Fruit fly (Drosophila melanogaster): ENCODE results near the gene CG31269.
A peak's percentile ranks its signal among the peaks of the same experiment; 100 is the strongest.

Gene CG31269

DNA sequence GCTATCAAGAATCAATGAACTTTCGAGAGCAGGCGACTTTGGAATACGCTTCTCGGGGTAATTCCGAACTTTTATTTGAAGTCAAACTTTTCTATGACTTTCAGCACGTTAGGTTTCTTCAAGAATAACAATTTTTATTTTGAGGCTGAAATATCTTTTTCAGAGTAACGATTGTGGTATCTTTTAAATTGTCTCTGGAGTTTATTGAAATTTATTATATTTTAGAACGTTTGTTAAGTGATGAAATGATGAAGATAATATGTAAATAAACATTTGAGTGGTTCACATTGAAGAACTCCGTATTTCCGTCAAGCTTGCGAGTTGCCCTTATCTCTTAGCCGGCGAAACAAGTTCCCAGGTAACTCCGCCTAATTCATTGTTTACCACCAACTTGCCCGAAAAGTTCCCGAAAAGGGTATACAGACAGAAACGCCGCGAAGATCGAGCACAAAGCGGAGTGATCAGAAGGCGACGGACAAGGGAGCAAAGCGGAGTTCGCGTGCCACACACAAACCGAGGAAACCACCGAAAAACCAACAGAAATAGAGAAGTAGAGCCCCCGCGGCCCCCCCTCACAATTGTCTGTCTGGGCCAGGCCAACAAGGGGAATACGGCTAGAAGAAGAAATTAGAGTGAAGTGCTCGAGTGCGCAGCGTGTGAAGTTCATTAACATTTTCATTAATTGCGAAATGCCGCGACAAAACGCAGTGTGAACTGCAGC lies 9.2 kb upstream of the CG31269 start:
- no peak for TF ChIP-seq CG17801 (GFP tag; optimal IDR thresholded peaks at IDR 0.05; ENCODE audit: partially characterized antibody)

DNA sequence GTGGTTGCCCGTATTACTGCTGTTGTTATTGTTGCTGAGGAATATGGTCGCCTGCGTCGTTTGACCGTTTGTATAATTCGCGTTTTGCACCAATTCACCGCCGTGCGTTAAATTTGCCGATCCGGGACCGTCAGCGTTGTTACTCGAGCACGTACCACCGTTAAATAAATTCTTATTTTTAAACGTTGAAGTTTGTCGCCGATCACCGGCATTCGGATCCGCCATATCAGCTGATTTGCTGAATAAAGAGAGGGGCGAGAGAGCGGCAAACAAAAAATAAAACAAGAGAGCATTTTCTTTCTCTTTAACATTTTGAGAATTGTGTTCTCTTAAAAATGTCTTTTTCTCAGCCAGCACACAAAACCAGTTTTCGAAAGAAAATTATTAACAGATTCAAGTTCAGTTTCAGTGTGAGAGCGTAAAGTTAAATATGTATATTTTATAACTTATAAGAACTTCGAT lies 8.0 kb upstream of the CG31269 start:
- TF ChIP-seq CG17801 (GFP tag; optimal IDR thresholded peaks at IDR 0.05; ENCODE audit: partially characterized antibody) = peak; percentile 56

DNA sequence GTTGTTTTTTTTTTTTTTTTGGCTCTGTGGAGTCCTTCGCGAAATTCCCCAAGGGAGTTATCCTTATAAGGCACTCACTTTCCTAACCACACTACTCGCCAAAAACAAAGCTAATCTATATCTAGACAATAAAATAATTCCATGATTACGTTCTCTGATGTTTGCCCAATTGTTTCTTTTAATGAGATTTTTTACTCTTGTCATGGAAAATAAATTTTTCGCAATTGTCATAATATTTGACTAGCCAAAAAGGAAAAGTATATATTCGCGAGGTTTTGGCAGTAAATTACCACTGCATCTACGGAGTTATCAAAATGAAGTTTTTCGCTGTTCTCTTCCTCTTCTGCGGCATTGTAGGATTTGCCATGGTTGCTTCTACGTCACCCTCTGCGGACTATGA lies 6.8 kb upstream of the CG31269 start, which contains the start of gene CG34278:
TSS of gene CG34278 (plus strand) at position 301 of the 400 bp plus-strand sequence.
- no peak for TF ChIP-seq CG17801 (GFP tag; optimal IDR thresholded peaks at IDR 0.05; ENCODE audit: partially characterized antibody)

DNA sequence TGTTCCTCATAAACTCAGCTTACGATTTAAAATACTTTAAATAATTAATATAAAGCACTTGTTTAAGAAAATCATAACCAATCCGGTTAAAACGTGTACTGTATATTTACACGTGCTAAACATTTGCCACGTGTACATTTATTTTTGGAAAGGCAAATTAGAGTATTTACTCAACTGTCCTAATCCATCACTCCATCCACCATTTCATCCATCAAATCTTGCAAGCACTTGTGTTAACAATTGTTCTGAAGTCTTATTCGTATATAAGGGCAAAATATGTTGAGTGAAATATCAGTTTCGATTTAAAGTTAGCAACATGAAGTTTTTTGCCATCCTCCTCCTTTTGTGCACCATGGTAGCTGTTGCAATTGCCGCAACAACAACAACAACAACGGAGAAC lies 5.6 kb upstream of the CG31269 start, which contains the start of gene CG42779:
TSS of gene CG42779 (plus strand) at position 301 of the 400 bp plus-strand sequence.
- no peak for TF ChIP-seq CG17801 (GFP tag; optimal IDR thresholded peaks at IDR 0.05; ENCODE audit: partially characterized antibody)

DNA sequence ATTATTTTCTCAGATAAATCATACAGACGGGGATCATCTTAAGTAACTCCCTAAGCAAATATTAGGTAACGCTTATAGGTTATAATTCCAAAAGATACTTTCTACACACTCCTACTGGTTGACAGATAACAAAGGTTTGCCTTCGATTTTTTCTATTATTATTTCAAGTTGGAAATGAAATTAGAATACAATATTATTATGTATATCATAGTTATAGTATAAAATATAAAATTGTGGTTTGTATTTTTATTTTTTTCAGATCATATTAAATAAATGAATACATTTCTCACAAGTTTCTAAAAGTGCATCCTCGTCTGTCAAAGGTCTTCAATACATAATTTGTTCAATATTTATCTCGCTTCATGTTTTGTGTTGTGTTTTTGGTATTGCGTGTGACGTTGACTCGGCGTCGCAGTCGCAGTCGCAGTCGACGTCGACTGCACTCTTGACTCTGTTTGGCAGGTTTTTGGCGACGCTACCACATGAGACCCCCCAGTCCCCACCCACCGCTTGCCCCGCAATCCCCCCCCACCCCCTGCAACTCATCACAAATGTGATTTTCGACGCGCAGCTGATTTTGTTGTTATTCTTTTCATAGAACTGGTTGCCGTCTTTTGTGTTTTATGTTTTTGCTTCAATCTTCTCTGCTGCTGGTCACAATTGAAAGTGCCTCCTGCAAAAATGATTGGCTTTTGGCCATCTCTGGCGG lies 4.0 kb upstream of the CG31269 start:
- TF ChIP-seq CG17801 (GFP tag; optimal IDR thresholded peaks at IDR 0.05; ENCODE audit: partially characterized antibody) = no peak

DNA sequence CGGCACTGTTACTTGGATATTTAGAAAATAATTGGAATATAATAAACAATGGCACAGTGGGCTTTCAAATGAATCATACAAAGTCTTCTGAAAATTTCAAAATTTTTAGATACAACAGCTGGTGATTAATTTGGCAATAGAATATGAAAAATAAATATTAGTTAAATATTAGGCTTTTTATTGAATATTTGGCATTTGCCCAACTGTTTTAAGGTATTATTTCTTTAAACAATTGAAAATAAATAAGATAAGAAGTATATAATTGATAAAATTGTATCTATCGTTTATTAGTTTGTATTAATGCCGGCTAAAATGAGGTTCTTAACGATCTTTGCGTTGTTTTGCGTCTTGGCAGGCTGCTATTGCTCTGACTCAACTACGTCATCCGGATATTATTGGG lies 2.7 kb upstream of the CG31269 start, which contains the start of gene CG45079:
TSS of gene CG45079 (plus strand) at position 301 of the 400 bp plus-strand sequence.
- no peak for TF ChIP-seq CG17801 (GFP tag; optimal IDR thresholded peaks at IDR 0.05; ENCODE audit: partially characterized antibody)

DNA sequence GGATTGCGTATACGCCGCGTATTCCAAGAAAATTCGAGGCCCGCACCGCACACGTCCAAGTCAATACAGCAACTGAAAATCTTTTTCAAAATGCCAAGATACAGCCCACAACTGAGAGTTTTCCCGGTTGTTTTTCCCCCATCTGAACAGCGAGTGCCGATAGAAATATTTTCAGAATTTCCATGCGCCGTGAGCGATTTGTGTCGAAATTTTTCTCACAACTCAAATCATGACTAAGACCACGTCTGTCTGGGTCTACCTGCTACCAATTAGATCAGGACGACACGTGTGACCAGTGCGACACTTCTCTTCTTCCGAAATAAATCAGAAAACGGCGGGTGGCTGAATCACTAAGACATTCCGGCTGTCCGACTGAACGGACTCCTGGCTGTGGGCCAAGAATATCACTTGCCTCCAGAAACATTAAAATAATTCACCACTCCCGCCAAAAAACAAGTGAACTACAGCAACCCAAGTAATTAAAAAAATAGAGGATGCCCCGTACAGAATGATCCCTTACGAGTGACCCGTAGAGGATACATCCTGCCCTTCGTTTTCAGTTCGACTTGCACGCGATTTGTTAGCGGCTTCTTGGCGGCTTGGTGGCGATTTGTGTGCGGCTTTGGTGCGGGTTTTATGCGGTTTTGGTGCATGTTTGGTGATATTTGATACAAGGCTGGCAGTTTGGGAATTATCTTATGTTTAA lies 1.4 kb upstream of the CG31269 start, which contains the start of gene cher:
TSS of gene cher (minus strand) at position 51 of the 706 bp plus-strand sequence.
- no peak for TF ChIP-seq CG17801 (GFP tag; optimal IDR thresholded peaks at IDR 0.05; ENCODE audit: partially characterized antibody)

DNA sequence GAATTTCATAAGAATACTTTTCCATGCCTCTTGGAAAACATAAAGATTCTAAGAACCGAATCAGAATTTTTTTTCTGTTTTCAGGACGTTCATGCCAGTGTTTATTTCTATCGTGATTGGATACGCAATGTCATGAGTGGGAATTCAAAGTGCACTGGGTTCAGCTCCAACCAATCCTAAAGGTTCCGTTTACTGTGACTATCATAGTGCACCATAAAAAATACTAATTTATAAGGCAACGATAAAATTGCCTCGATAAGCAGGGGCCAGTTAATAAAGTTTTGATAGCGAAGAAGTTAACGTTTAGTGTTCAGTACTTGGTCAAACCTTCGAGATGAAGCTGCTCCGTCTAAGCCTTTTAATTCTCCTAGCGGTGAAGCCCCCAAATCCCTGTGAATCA lies 986 bp downstream of the CG31269 start, which contains the start of gene CG31265:
TSS of gene CG31265 (plus strand) at position 301 of the 400 bp plus-strand sequence.
- TF ChIP-seq CG17801 (GFP tag; optimal IDR thresholded peaks at IDR 0.05; ENCODE audit: partially characterized antibody) = no peak

DNA sequence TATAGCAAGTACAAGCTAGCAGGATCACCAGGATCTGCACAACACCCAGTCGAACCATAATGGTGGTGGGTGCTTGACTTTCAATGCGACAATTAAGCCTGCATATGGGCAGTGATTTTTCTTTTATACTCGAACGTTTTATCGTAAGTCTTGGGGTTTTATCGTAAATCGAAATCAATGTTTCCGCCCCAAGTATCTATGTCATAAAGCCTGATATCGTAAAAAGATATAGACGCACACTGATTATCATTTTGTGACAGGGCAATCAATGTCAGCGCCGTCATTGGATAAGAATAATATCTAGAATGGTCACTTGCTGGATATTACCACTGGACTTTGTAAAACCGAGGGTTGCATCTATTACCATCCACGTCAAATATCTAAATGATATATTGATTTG lies 3.4 kb downstream of the CG31269 start, which contains the start of gene CG17475:
TSS of gene CG17475 (minus strand) at position 101 of the 400 bp plus-strand sequence.
- TF ChIP-seq CG17801 (GFP tag; optimal IDR thresholded peaks at IDR 0.05; ENCODE audit: partially characterized antibody) = no peak

DNA sequence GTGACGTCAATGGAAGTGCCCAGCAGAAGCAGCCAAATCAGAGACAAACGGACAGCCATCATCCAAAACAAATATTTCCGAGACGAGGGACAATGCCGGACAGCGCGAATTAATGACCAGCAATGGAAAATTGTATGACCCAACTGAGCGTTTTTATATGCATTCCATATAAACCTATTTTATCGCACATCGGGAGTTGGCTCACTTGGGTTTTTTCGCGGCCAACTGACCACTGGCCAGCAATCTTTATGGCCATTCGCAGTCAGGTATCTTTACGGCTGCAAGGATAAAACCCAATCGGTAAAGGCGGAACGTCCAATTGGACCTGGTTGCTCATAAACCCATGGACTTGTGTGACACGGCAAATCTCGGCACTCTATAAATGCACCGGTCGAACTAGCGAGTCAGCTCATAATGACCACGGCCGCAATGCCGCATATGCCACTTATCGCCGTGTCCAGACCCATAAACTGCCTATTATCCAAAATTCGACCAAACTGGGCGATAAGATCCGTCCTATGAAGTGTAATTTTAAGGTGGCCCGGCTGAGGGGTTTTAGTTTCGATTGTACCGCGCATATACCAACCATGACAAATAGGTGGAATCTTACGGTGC lies 5.3 kb downstream of the CG31269 start, which contains the start of the genes CG4053 and CG31266:
TSS of gene CG4053 (minus strand) at position 101 of the 615 bp plus-strand sequence.
TSS of gene CG31266 (plus strand) at position 565 of the 615 bp plus-strand sequence.
- TF ChIP-seq CG17801 (GFP tag; optimal IDR thresholded peaks at IDR 0.05; ENCODE audit: partially characterized antibody) = no peak

DNA sequence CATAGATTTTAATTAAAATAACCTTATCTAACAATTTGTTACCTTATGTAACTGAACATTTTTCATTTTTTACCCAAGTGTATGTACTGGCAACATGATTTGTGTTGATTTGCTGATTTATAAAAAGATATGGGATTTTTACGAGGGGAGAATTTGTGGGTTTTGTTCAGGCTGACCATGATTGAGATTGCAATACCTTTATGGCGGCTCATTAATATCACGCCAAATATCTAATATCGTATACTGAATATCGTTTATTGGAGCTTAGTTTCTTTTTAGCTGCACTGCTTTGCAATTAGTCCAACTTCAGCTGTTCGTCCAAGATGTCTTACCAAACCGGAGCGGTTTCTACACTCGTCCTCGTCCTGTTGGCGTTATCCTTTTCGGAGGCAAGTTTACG lies 7.0 kb downstream of the CG31269 start, which contains the start of gene CG31267:
TSS of gene CG31267 (plus strand) at position 301 of the 400 bp plus-strand sequence.
- no peak for TF ChIP-seq CG17801 (GFP tag; optimal IDR thresholded peaks at IDR 0.05; ENCODE audit: partially characterized antibody)

DNA sequence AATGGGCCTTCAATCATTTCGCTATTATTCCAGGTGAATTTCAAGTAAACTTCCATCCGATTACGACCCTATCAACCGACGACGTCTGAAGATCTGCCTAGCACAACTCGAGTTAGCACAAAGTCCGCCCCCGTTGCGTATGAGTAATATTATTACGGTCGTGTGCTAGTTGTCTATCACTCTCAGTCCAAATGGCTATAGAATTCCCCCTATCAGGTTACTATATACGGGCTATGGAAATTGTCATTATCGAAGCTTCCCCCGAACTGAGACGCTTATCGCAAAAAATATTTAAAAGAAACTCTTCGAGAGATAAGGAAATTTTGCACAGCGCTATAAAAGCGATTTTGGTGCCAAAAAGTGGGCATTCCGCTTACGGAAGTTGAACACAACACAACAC lies 8.8 kb downstream of the CG31269 start, which contains the start of gene CG5246:
TSS of gene CG5246 (plus strand) at position 365 of the 400 bp plus-strand sequence.
- no peak for TF ChIP-seq CG17801 (GFP tag; optimal IDR thresholded peaks at IDR 0.05; ENCODE audit: partially characterized antibody)

DNA sequence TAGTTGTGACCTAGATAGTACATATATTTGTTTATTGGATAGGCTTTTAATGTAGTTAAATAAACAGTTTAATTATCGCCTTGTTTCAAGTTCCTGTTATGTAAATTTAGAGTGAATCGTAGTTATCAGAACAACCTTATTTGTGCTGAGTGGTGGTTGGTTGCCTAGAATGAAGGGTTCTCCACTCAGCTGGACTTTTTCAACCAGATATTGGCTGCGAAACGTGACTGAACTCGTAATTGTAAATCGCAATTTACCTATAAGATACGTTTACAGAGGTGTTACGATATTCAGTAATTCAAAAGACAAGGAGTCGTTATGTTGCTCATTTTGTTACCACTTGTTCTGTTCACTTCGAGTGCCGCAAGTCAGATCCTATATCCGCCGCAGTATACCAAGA lies 10.7 kb downstream of the CG31269 start, which contains the start of gene CG5255:
TSS of gene CG5255 (plus strand) at position 301 of the 400 bp plus-strand sequence.
- no peak for TF ChIP-seq CG17801 (GFP tag; optimal IDR thresholded peaks at IDR 0.05; ENCODE audit: partially characterized antibody)

DNA sequence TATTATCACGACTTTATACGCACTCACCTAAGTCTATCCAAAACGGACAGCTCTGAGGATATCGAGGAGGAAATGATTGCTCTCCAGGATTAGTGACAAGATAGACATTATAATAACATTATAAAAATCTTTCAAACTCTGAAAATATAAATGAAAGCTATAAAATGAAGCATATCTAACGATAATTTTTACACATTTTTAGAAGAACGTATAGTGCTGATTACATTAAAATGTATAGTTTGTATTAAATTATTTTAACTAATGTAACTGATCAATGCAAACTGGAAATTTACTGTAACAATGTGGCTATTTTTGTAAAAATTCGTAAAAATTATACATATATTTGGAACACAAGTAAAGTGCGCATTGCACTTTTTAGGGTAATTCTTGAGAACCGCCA lies 11.8 kb downstream of the CG31269 start, which contains the start of gene CG5265:
TSS of gene CG5265 (plus strand) at position 301 of the 400 bp plus-strand sequence.
- no peak for TF ChIP-seq CG17801 (GFP tag; optimal IDR thresholded peaks at IDR 0.05; ENCODE audit: partially characterized antibody)

Measured in ovary, adult (tissue).